Fruit fly (Drosophila melanogaster) whole organism, prepupa: ENCODE data around the gene CG31381.

ENCODE experiments used
- Blimp-1 ChIP-seq: fragments of 200-800 bp; sonication (Bioruptor generic); optimal IDR thresholded peaks from 3 replicates; lab custom pipeline; 2017; ENCODE audit warnings: missing biosample characterization, missing genetic modification characterization, mild to moderate bottlenecking, moderate library complexity, missing genetic modification reagents
- CG11294 ChIP-seq: fragments of 200-800 bp; sonication (Bioruptor generic); IDR thresholded peaks from 2 replicates; pipeline ENCODE4 v1.3.6; 2022; ENCODE audit warnings: missing biosample characterization, missing genetic modification characterization
- CG6792 ChIP-seq: fragments of 200-800 bp; sonication (Bioruptor generic); optimal IDR thresholded peaks from 3 replicates; lab custom pipeline; 2016; ENCODE audit warnings: missing biosample characterization, missing genetic modification characterization
- CG8119 ChIP-seq: fragments of 200-800 bp; sonication (Bioruptor generic); IDR thresholded peaks from 3 replicates; pipeline ENCODE4 v1.3.6; 2022; ENCODE audit warnings: missing biosample characterization, missing genetic modification characterization
- Hr39 ChIP-seq: fragments of 200-800 bp; sonication (Bioruptor generic); optimal IDR thresholded peaks from 2 replicates; lab custom pipeline; 2016; ENCODE audit warnings: missing biosample characterization, missing genetic modification characterization
- Sox102F ChIP-seq: fragments of 200-800 bp; sonication (Bioruptor generic); optimal IDR thresholded peaks from 2 replicates; lab custom pipeline; 2016; ENCODE audit warnings: missing biosample characterization, mild to moderate bottlenecking, missing genetic modification characterization
- eg ChIP-seq: fragments of 200-800 bp; sonication (Bioruptor generic); IDR thresholded peaks from 3 replicates; pipeline ENCODE4 v1.3.6; 2022; ENCODE audit warnings: missing biosample characterization, missing genetic modification characterization
- vri ChIP-seq: fragments of 200-800 bp; sonication (Bioruptor generic); optimal IDR thresholded peaks from 3 replicates; lab custom pipeline; 2016; ENCODE audit warnings: missing biosample characterization, mild to moderate bottlenecking, missing genetic modification characterization

dm6 chr3R:24859701-24860100 lies 17.1 kb upstream of the CG31381 start, which contains the start of gene ppk22:
- TF ChIP-seq eg (no peak), Sox102F (GFP tag; lab: Kevin White, UChicago) (no peak), CG6792 (GFP tag; lab: Kevin White, UChicago) (no peak), CG8119 (GFP tag; lab: Robert Waterston, UW) (no peak), vri (GFP tag; lab: Kevin White, UChicago) (no peak), Hr39 (GFP tag; lab: Kevin White, UChicago) (no peak), CG11294 (no peak), Blimp-1 (GFP tag; lab: Kevin White, UChicago) (no peak)
